Worm (Caenorhabditis elegans) whole organism, midembryonic: ENCODE results near the gene F43C11.2.

ENCODE experiments used
- flt-1 ChIP-seq: fragments of 200-800 bp; sonication (Bioruptor generic); IDR thresholded peaks from 2 replicates; pipeline ENCODE4 v1.3.6; 2022; ENCODE audit warnings: missing genetic modification characterization, missing compliant biosample characterization
- klf-2 ChIP-seq: fragments of 200-800 bp; sonication (Bioruptor generic); conservative IDR thresholded peaks from 2 replicates; pipeline ENCODE4 v1.3.6; 2022; ENCODE audit warnings: missing genetic modification reagents, missing genetic modification characterization, missing compliant biosample characterization
- med-1 ChIP-seq: sonication (generic microtip); optimal IDR thresholded peaks from 2 replicates; lab custom pipeline; 2017; ENCODE audit warnings: missing genetic modification characterization, mild to moderate bottlenecking, missing compliant biosample characterization, antibody characterized with exemption, missing genetic modification reagents; ENCODE audit not compliant: insufficient read depth
- ref-1 ChIP-seq: fragments of 200-800 bp; sonication (Bioruptor generic); conservative IDR thresholded peaks from 2 replicates; pipeline ENCODE4 v1.3.6; 2022; ENCODE audit warnings: missing genetic modification reagents, missing genetic modification characterization, missing compliant biosample characterization
- tab-1 ChIP-seq: fragments of 200-800 bp; sonication (Bioruptor generic); IDR thresholded peaks from 2 replicates; pipeline ENCODE4 v1.3.6; 2022; ENCODE audit warnings: missing genetic modification characterization, missing compliant biosample characterization
- ztf-23 ChIP-seq: fragments of 200-800 bp; sonication (Bioruptor generic); IDR thresholded peaks from 2 replicates; pipeline ENCODE4 v1.3.6; 2022; ENCODE audit warnings: missing genetic modification reagents, missing genetic modification characterization, missing compliant biosample characterization
- ztf-29 ChIP-seq: fragments of 200-800 bp; sonication (Bioruptor generic); IDR thresholded peaks from 2 replicates; pipeline ENCODE4 v1.3.6; 2022; ENCODE audit warnings: missing genetic modification reagents, missing genetic modification characterization, missing compliant biosample characterization

DNA sequence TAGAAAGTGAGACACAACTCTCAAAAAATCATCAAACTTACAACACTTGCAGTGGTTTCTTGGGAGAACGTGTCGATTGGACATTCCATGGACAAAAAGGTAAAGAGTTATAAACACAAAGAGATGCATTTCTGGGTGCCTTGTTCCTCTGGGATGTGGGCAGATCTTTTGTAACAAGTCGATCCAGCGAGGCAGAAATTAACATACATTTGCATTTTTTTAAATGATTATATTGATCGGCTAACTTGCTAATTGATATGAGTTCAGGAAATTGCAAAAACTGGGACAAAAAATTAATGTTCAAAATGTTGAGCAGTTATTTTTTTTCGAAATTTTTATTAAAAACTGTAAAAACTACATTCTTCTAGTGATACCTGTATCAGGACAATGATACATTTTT, 23.2 kb downstream of the F43C11.2 start, which contains the start of gene F16G10.6:
- no peak for TF ChIP-seq ztf-23
- no peak for TF ChIP-seq ref-1
- no peak for TF ChIP-seq flt-1 (GFP tag; lab: Robert Waterston, UW)
- TF ChIP-seq med-1, result no peak
- TF ChIP-seq klf-2 (GFP tag; lab: Robert Waterston, UW), result no peak
- TF ChIP-seq tab-1 (GFP tag; lab: Robert Waterston, UW), result no peak
- TF ChIP-seq ztf-29 (GFP tag; lab: Robert Waterston, UW), result no peak
